Worm (Caenorhabditis elegans) whole organism, L2 larva: ENCODE results near the gene F59B8.1.

ENCODE experiments used
- C34F6.9 ChIP-seq: fragments of 150-350 bp; optimal IDR thresholded peaks from 2 replicates; lab custom pipeline; 2014; ENCODE audit warnings: missing biosample characterization, missing genetic modification characterization
- F13H6.1 ChIP-seq: sonication (generic microtip); optimal IDR thresholded peaks from 2 replicates; lab custom pipeline; 2016; ENCODE audit warnings: missing genetic modification characterization, missing compliant biosample characterization
- R02D3.7 ChIP-seq: fragments of 150-350 bp; optimal IDR thresholded peaks from 2 replicates; lab custom pipeline; 2014; ENCODE audit warnings: missing biosample characterization, missing genetic modification characterization
- Y55F3AM.14 ChIP-seq: fragments of 200-800 bp; sonication (Bioruptor generic); optimal IDR thresholded peaks from 2 replicates; lab custom pipeline; 2018; ENCODE audit warnings: mild to moderate bottlenecking, missing genetic modification characterization, missing compliant biosample characterization
- ZK546.5 ChIP-seq: sonication (generic microtip); optimal IDR thresholded peaks from 2 replicates; lab custom pipeline; 2017; ENCODE audit warnings: missing biosample characterization, missing genetic modification characterization
- alr-1 ChIP-seq: fragments of 150-350 bp; optimal IDR thresholded peaks from 2 replicates; lab custom pipeline; 2014; ENCODE audit warnings: missing biosample characterization, missing genetic modification characterization
- aly-2 ChIP-seq: fragments of 150-350 bp; optimal IDR thresholded peaks from 2 replicates; lab custom pipeline; 2014; ENCODE audit warnings: missing biosample characterization, missing genetic modification characterization
- ama-1 ChIP-seq: fragments of 150-350 bp; optimal IDR thresholded peaks from 2 replicates; lab custom pipeline; 2018; ENCODE audit warnings: inconsistent platforms
- blmp-1 ChIP-seq: sonication (generic microtip); optimal IDR thresholded peaks from 2 replicates; lab custom pipeline; 2017; ENCODE audit warnings: missing genetic modification characterization, mild to moderate bottlenecking, missing compliant biosample characterization, antibody characterized with exemption, moderate library complexity; ENCODE audit not compliant: insufficient read depth
- ceh-16 ChIP-seq: fragments of 150-350 bp; optimal IDR thresholded peaks from 2 replicates; lab custom pipeline; 2014; ENCODE audit warnings: missing biosample characterization, missing genetic modification characterization
- ceh-82 ChIP-seq: fragments of 150-350 bp; optimal IDR thresholded peaks from 2 replicates; lab custom pipeline; 2014; ENCODE audit warnings: missing biosample characterization, missing genetic modification characterization
- dmd-4 ChIP-seq: sonication (generic microtip); optimal IDR thresholded peaks from 2 replicates; lab custom pipeline; 2017; ENCODE audit warnings: missing biosample characterization, missing genetic modification characterization
- egl-27 ChIP-seq: sonication (generic microtip); optimal IDR thresholded peaks from 3 replicates; lab custom pipeline; 2017; ENCODE audit warnings: missing biosample characterization, missing genetic modification reagents, missing genetic modification characterization
- elt-1 ChIP-seq: fragments of 150-350 bp; optimal IDR thresholded peaks from 2 replicates; lab custom pipeline; 2014; ENCODE audit warnings: missing biosample characterization, missing genetic modification characterization
- elt-3 ChIP-seq: sonication (generic microtip); optimal IDR thresholded peaks from 2 replicates; lab custom pipeline; 2017; ENCODE audit warnings: missing biosample characterization, missing genetic modification characterization
- fos-1 ChIP-seq: fragments of 150-350 bp; optimal IDR thresholded peaks from 2 replicates; lab custom pipeline; 2014; ENCODE audit warnings: missing biosample characterization, missing genetic modification characterization
- gmeb-1 ChIP-seq: fragments of 150-350 bp; optimal IDR thresholded peaks from 2 replicates; lab custom pipeline; 2014; ENCODE audit warnings: missing biosample characterization, missing genetic modification characterization
- lin-11 ChIP-seq: fragments of 150-350 bp; sonication (generic microtip); optimal IDR thresholded peaks from 2 replicates; lab custom pipeline; 2014; ENCODE audit warnings: missing biosample characterization, missing genetic modification characterization, inconsistent platforms, mixed read lengths
- lin-13 ChIP-seq: fragments of 150-350 bp; optimal IDR thresholded peaks from 2 replicates; lab custom pipeline; 2014; ENCODE audit warnings: missing biosample characterization, missing genetic modification reagents, missing genetic modification characterization
- lsy-2 ChIP-seq, 2 experiments: fragments of 150-350 bp in 1 of 2; sonication (generic microtip) in 1 of 2; optimal IDR thresholded peaks; 2 replicates each; lab custom pipeline; 2014 to 2017; ENCODE audit warnings: missing biosample characterization in 2 of 2, missing genetic modification characterization in 2 of 2
- mab-5 ChIP-seq: fragments of 150-350 bp; optimal IDR thresholded peaks from 2 replicates; lab custom pipeline; 2014; ENCODE audit warnings: missing biosample characterization, missing genetic modification characterization
- mbf-1 ChIP-seq: sonication (generic microtip); optimal IDR thresholded peaks from 2 replicates; lab custom pipeline; 2017; ENCODE audit warnings: missing biosample characterization, missing genetic modification characterization
- mdl-1 ChIP-seq, 2 experiments: fragments of 150-350 bp in 1 of 2; sonication (generic microtip) in 1 of 2; optimal IDR thresholded peaks; 2 replicates each; lab custom pipeline; 2017; ENCODE audit warnings: missing biosample characterization in 2 of 2, missing genetic modification characterization in 2 of 2
- nhr-10 ChIP-seq: sonication (generic microtip); optimal IDR thresholded peaks from 2 replicates; lab custom pipeline; 2017; ENCODE audit warnings: missing biosample characterization, missing genetic modification characterization
- nhr-11 ChIP-seq: fragments of 150-350 bp; optimal IDR thresholded peaks from 2 replicates; lab custom pipeline; 2014; ENCODE audit warnings: missing biosample characterization, missing genetic modification characterization
- nhr-129 ChIP-seq: fragments of 150-350 bp; optimal IDR thresholded peaks from 2 replicates; lab custom pipeline; 2014; ENCODE audit warnings: missing biosample characterization, missing genetic modification characterization
- nhr-21 ChIP-seq: fragments of 150-350 bp; optimal IDR thresholded peaks from 2 replicates; lab custom pipeline; 2014; ENCODE audit warnings: missing biosample characterization, missing genetic modification characterization
- nhr-23 ChIP-seq: fragments of 150-350 bp; optimal IDR thresholded peaks from 2 replicates; lab custom pipeline; 2014; ENCODE audit warnings: missing biosample characterization, missing genetic modification reagents, missing genetic modification characterization
- nhr-237 ChIP-seq: fragments of 150-350 bp; optimal IDR thresholded peaks from 2 replicates; lab custom pipeline; 2014; ENCODE audit warnings: missing biosample characterization, missing genetic modification characterization
- nhr-25 ChIP-seq: fragments of 150-350 bp; sonication (generic microtip); optimal IDR thresholded peaks from 3 replicates; lab custom pipeline; 2014; ENCODE audit warnings: missing biosample characterization, missing genetic modification characterization
- nhr-6 ChIP-seq: fragments of 150-350 bp; optimal IDR thresholded peaks from 2 replicates; lab custom pipeline; 2014; ENCODE audit warnings: missing biosample characterization, missing genetic modification characterization
- nhr-77 ChIP-seq: fragments of 150-350 bp; optimal IDR thresholded peaks from 2 replicates; lab custom pipeline; 2014; ENCODE audit warnings: missing biosample characterization, missing genetic modification characterization
- peb-1 ChIP-seq: fragments of 150-350 bp; optimal IDR thresholded peaks from 2 replicates; lab custom pipeline; 2014; ENCODE audit warnings: missing biosample characterization, missing genetic modification characterization
- sem-4 ChIP-seq: fragments of 150-350 bp; optimal IDR thresholded peaks from 2 replicates; lab custom pipeline; 2014; ENCODE audit warnings: missing biosample characterization, missing genetic modification reagents, missing genetic modification characterization
- skn-1 ChIP-seq: sonication (generic microtip); optimal IDR thresholded peaks from 2 replicates; lab custom pipeline; 2017; ENCODE audit warnings: missing biosample characterization, missing genetic modification characterization
- sma-3 ChIP-seq: sonication (generic microtip); optimal IDR thresholded peaks from 2 replicates; lab custom pipeline; 2016; ENCODE audit warnings: missing genetic modification reagents, missing genetic modification characterization, missing compliant biosample characterization
- sma-9 ChIP-seq, 2 experiments: fragments of 150-350 bp in 1 of 2; sonication (generic microtip) in 1 of 2; optimal IDR thresholded peaks; 2 replicates each; lab custom pipeline; 2014 to 2016; ENCODE audit warnings: missing genetic modification characterization in 2 of 2, mild to moderate bottlenecking in 1 of 2, missing biosample characterization in 1 of 2, missing compliant biosample characterization in 1 of 2, missing genetic modification reagents in 1 of 2, moderate library complexity in 1 of 2
- snpc-4 ChIP-seq: fragments of 150-350 bp; optimal IDR thresholded peaks from 2 replicates; lab custom pipeline; 2014; ENCODE audit warnings: missing biosample characterization, missing genetic modification characterization
- unc-39 ChIP-seq: fragments of 150-350 bp; optimal IDR thresholded peaks from 2 replicates; lab custom pipeline; 2014; ENCODE audit warnings: missing biosample characterization, missing genetic modification characterization
- zag-1 ChIP-seq: fragments of 150-350 bp; optimal IDR thresholded peaks from 2 replicates; lab custom pipeline; 2014; ENCODE audit warnings: missing biosample characterization, missing genetic modification characterization
- ztf-1 ChIP-seq: fragments of 200-800 bp; sonication (Bioruptor generic); conservative IDR thresholded peaks from 2 replicates; pipeline ENCODE4 v1.3.6; 2022; ENCODE audit warnings: missing genetic modification characterization, missing compliant biosample characterization
- ztf-11 ChIP-seq: sonication (generic microtip); optimal IDR thresholded peaks from 2 replicates; lab custom pipeline; 2017; ENCODE audit warnings: missing biosample characterization, missing genetic modification characterization
- ztf-4 ChIP-seq: fragments of 150-350 bp; optimal IDR thresholded peaks from 2 replicates; lab custom pipeline; 2014; ENCODE audit warnings: missing biosample characterization, missing genetic modification characterization

F59B8.1 gene

ce11 chrIV:9422408-9422807 is 5.7 kb upstream of the F59B8.1 start, which contains the start of gene F56D5.9:
TSS of gene F56D5.9 (minus strand) at chrIV:9422508.
- TF ChIP-seq peb-1 (tag; lab: Kevin White, UChicago) (no peak), nhr-25 (no peak), fos-1 (no peak), lin-13 (GFP tag; lab: Kevin White, UChicago) (no peak), alr-1 (tag; lab: Kevin White, UChicago) (no peak), gmeb-1 (no peak)

ce11 chrIV:9423095-9423494 is 5.0 kb upstream of the F59B8.1 start, which contains the start of gene srxa-2:
TSS of gene srxa-2 (plus strand) at chrIV:9423395.
- no peak for TF ChIP-seq ceh-16 (tag; lab: Kevin White, UChicago)
- no peak for TF ChIP-seq nhr-21 (tag; lab: Kevin White, UChicago)
- no peak for TF ChIP-seq nhr-237 (tag; lab: Kevin White, UChicago)
- no peak for TF ChIP-seq aly-2 (tag; lab: Kevin White, UChicago)
- TF ChIP-seq nhr-11 (tag; lab: Kevin White, UChicago) = no peak
- no peak for TF ChIP-seq alr-1 (tag; lab: Kevin White, UChicago)
- TF ChIP-seq sma-9 (GFP tag; optimal IDR thresholded peaks at IDR 0.05; lab: Kevin White, UChicago) = no peak
- TF ChIP-seq sma-9 (tag; optimal IDR thresholded peaks at IDR 0.05; lab: Kevin White, UChicago) = no peak
- TF ChIP-seq nhr-25 = no peak
- TF ChIP-seq ztf-1 (GFP tag; lab: Robert Waterston, UW) = no peak
- TF ChIP-seq fos-1 = no peak
- TF ChIP-seq R02D3.7 (tag; lab: Kevin White, UChicago) = no peak
- TF ChIP-seq ceh-82 (tag; lab: Kevin White, UChicago) = no peak
- TF ChIP-seq lin-11 (tag; lab: Kevin White, UChicago) = no peak
- no peak for TF ChIP-seq mdl-1 (tag; optimal IDR thresholded peaks at IDR 0.05; lab: Kevin White, UChicago)
- TF ChIP-seq sma-3 (GFP tag; lab: Kevin White, UChicago) = no peak
- TF ChIP-seq elt-1 (tag; lab: Kevin White, UChicago) = no peak
- no peak for TF ChIP-seq C34F6.9 (tag; lab: Kevin White, UChicago)
- no peak for TF ChIP-seq mbf-1 (tag; lab: Kevin White, UChicago)

- TF ChIP-seq ceh-82 (tag; lab: Kevin White, UChicago) (no peak), skn-1 (no peak), unc-39 (no peak), C34F6.9 (tag; lab: Kevin White, UChicago) (no peak), mbf-1 (tag; lab: Kevin White, UChicago) (no peak), nhr-11 (tag; lab: Kevin White, UChicago) (no peak), Y55F3AM.14 (GFP tag; lab: Kevin White, UChicago) (no peak)
Observed at ce11 chrIV:9432327-9432726, 4.3 kb downstream of the F59B8.1 start.

ce11 chrIV:9438753-9439152 is 10.7 kb downstream of the F59B8.1 start:
- TF ChIP-seq fos-1 (peak; percentile 10), skn-1 (no peak), ztf-4 (tag; lab: Kevin White, UChicago) (peak; percentile 19), C34F6.9 (tag; lab: Kevin White, UChicago) (no peak), ztf-1 (GFP tag; lab: Robert Waterston, UW) (no peak), egl-27 (no peak), alr-1 (tag; lab: Kevin White, UChicago) (no peak), nhr-129 (peak; percentile 29), nhr-6 (tag; lab: Kevin White, UChicago) (peak; percentile 37), gmeb-1 (peak; percentile 51), peb-1 (tag; lab: Kevin White, UChicago) (no peak), ceh-82 (tag; lab: Kevin White, UChicago) (no peak), nhr-77 (no peak), lsy-2 (tag; optimal IDR thresholded peaks at IDR 0.05; lab: Kevin White, UChicago) (peak in 1 of 2 experiments; percentile 27), zag-1 (no peak), nhr-237 (tag; lab: Kevin White, UChicago) (no peak), ZK546.5 (tag; lab: Kevin White, UChicago) (no peak), mab-5 (tag; lab: Kevin White, UChicago) (no peak), blmp-1 (tag; lab: Kevin White, UChicago) (no peak), nhr-23 (tag; lab: Kevin White, UChicago) (no peak), nhr-21 (tag; lab: Kevin White, UChicago) (no peak), ztf-11 (tag; lab: Kevin White, UChicago) (no peak), Y55F3AM.14 (GFP tag; lab: Kevin White, UChicago) (no peak), nhr-11 (tag; lab: Kevin White, UChicago) (no peak), aly-2 (tag; lab: Kevin White, UChicago) (no peak), nhr-10 (tag; lab: Kevin White, UChicago) (no peak), sem-4 (tag; lab: Kevin White, UChicago) (no peak), dmd-4 (no peak), elt-3 (tag; lab: Kevin White, UChicago) (no peak), elt-1 (tag; lab: Kevin White, UChicago) (no peak), snpc-4 (no peak), ama-1 (lab: Kevin White, UChicago) (peak; percentile 85), lin-11 (tag; lab: Kevin White, UChicago) (no peak), F13H6.1 (tag; lab: Kevin White, UChicago) (no peak), sma-9 (GFP tag; optimal IDR thresholded peaks at IDR 0.05; lab: Kevin White, UChicago) (peak; percentile 64), sma-9 (tag; optimal IDR thresholded peaks at IDR 0.05; lab: Kevin White, UChicago) (no peak), nhr-25 (no peak), R02D3.7 (tag; lab: Kevin White, UChicago) (no peak), mdl-1 (tag; optimal IDR thresholded peaks at IDR 0.05; lab: Kevin White, UChicago) (peak in 1 of 2 experiments; percentile 0), sma-3 (GFP tag; lab: Kevin White, UChicago) (peak; percentile 73)
